Fruit fly (Drosophila melanogaster) whole organism, pupa: ENCODE data around the gene CG4098.

ENCODE experiments used
- CG13204 ChIP-seq: fragments of 200-800 bp; sonication (Bioruptor generic); optimal IDR thresholded peaks from 2 replicates; lab custom pipeline; 2018; ENCODE audit warnings: missing biosample characterization, mild to moderate bottlenecking, missing genetic modification characterization, moderate library complexity
- CG14655 ChIP-seq: fragments of 200-800 bp; sonication (Bioruptor generic); optimal IDR thresholded peaks from 3 replicates; lab custom pipeline; 2017; ENCODE audit warnings: mild to moderate bottlenecking, missing biosample characterization, missing genetic modification reagents, missing genetic modification characterization
- CG32121 ChIP-seq: fragments of 200-800 bp; sonication (Bioruptor generic); IDR thresholded peaks from 2 replicates; pipeline ENCODE4 v1.3.6; 2022; ENCODE audit warnings: missing biosample characterization, missing genetic modification characterization
- EcR ChIP-seq: fragments of 200-800 bp; sonication (Bioruptor generic); optimal IDR thresholded peaks from 3 replicates; lab custom pipeline; 2019; ENCODE audit warnings: missing biosample characterization, missing genetic modification characterization, mild to moderate bottlenecking, moderate library complexity, missing genetic modification reagents
- Snoo ChIP-seq: fragments of 200-800 bp; sonication (Bioruptor generic); optimal IDR thresholded peaks from 3 replicates; lab custom pipeline; 2017; ENCODE audit warnings: missing biosample characterization, mild to moderate bottlenecking, missing genetic modification characterization, inconsistent platforms

- TF ChIP-seq CG14655 (GFP tag; lab: Kevin White, UChicago) (no peak), EcR (GFP tag; lab: Kevin White, UChicago) (no peak), Snoo (tag; lab: Kevin White, UChicago) (no peak), CG13204 (GFP tag; lab: Kevin White, UChicago) (no peak), CG32121 (no peak)
Measured at dm6 chr3L:16566093-16566492, 43.1 kb downstream of the CG4098 start.
